Worm (Caenorhabditis elegans) whole organism, L4 larva: Measurements from ENCODE around the gene T10D4.11.
"Not testable (repeated sequence)": the region's sequence is repeated elsewhere in the genome, so short reads cannot be mapped to it uniquely, and the experiment has no call there.

Experiments used
- daf-12 ChIP-seq: fragments of 150-350 bp; optimal IDR thresholded peaks from 2 replicates; lab custom pipeline; 2014; ENCODE audit warnings: missing biosample characterization, missing genetic modification reagents, missing genetic modification characterization
- daf-8 ChIP-seq: fragments of 200-800 bp; sonication (Bioruptor generic); IDR thresholded peaks from 2 replicates; pipeline ENCODE4 v1.3.6; 2022; ENCODE audit warnings: missing genetic modification characterization, missing compliant biosample characterization
- dpl-1 ChIP-seq: fragments of 150-350 bp; optimal IDR thresholded peaks from 2 replicates; lab custom pipeline; 2014; ENCODE audit warnings: missing biosample characterization, missing genetic modification reagents, missing genetic modification characterization
- fos-1 ChIP-seq: fragments of 150-350 bp; optimal IDR thresholded peaks from 2 replicates; lab custom pipeline; 2014; ENCODE audit warnings: missing biosample characterization, missing genetic modification characterization
- php-3 ChIP-seq: fragments of 200-800 bp; sonication (Bioruptor generic); IDR thresholded peaks from 2 replicates; pipeline ENCODE4 v1.3.6; 2022; ENCODE audit warnings: missing genetic modification reagents, missing genetic modification characterization, missing compliant biosample characterization

ce11 chrII:3144552-3144951 lies 4.9 kb downstream of the T10D4.11 start, which contains the start of gene sri-43:
- not testable (repeated sequence) for TF ChIP-seq php-3 (GFP tag; lab: Robert Waterston, UW); fos-1 (tag; lab: Kevin White, UChicago); dpl-1 (GFP tag; lab: Kevin White, UChicago); daf-8; daf-12 (tag; lab: Kevin White, UChicago)
